Worm (Caenorhabditis elegans): ENCODE data around the gene rpl-38.
A peak's percentile ranks its signal among the peaks of the same experiment; 100 is the strongest.

rpl-38 gene

ce11 chrV:15537923-15538322 is 26.0 kb downstream of the rpl-38 start, which contains the start of gene prde-1:
Gene prde-1, plus strand, starts transcription at chrV:15538244.
- TF ChIP-seq F49E8.2 (tag; optimal IDR thresholded peaks at IDR 0.05; ENCODE audit: borderline replicate concordance) (peak; percentile 50), pqm-1 (tag; optimal IDR thresholded peaks at IDR 0.05) (no peak), snpc-1.2 (GFP tag; IDR thresholded peaks at IDR 0.05) (no peak), duxl-1 (tag; optimal IDR thresholded peaks at IDR 0.05; ENCODE audit: poor library complexity) (no peak), egl-43 (GFP tag; IDR thresholded peaks at IDR 0.05) (no peak), F10B5.3 (tag; optimal IDR thresholded peaks at IDR 0.05) (no peak)

- no peak for TF ChIP-seq lim-7 (GFP tag; IDR thresholded peaks at IDR 0.05)
- TF ChIP-seq set-16 (GFP tag; IDR thresholded peaks at IDR 0.05), result peak; percentile 59
- TF ChIP-seq F49E8.2 (tag; optimal IDR thresholded peaks at IDR 0.05; ENCODE audit: borderline replicate concordance), result no peak
- no peak for TF ChIP-seq daf-16 (GFP tag; optimal IDR thresholded peaks at IDR 0.05)
- TF ChIP-seq daf-16 (tag; optimal IDR thresholded peaks at IDR 0.05), result no peak
- no peak for TF ChIP-seq nhr-111 (GFP tag; optimal IDR thresholded peaks at IDR 0.05)
- TF ChIP-seq egl-43 (GFP tag; IDR thresholded peaks at IDR 0.05), result 0 out of 2 replicates have a peak, but pooled peaks have one; percentile 18
- 0 out of 2 replicates have a peak, but pooled peaks have one; percentile 31 for TF ChIP-seq dmd-8 (GFP tag; IDR thresholded peaks at IDR 0.05)
- no peak for TF ChIP-seq nhr-237 (tag; optimal IDR thresholded peaks at IDR 0.05)
- TF ChIP-seq Y5F2A.4 (GFP tag; optimal IDR thresholded peaks at IDR 0.05), result no peak
- no peak for TF ChIP-seq mes-2 (tag; optimal IDR thresholded peaks at IDR 0.05; ENCODE audit: poor library complexity, severe bottlenecking)
These were observed 31.3 kb downstream of the rpl-38 start for ce11 chrV:15543252-15543651.

ce11 chrV:15544898-15545297 is 32.9 kb downstream of the rpl-38 start, which contains the start of gene glb-14:
Gene glb-14, minus strand, starts transcription at chrV:15544994.
- TF ChIP-seq nhr-102 (tag; optimal IDR thresholded peaks at IDR 0.05), result no peak
- TF ChIP-seq jun-1 (tag; optimal IDR thresholded peaks at IDR 0.05), result no peak
- no peak for TF ChIP-seq rbr-2 (tag; optimal IDR thresholded peaks at IDR 0.05)
- no peak for TF ChIP-seq ctbp-1 (GFP tag; IDR thresholded peaks at IDR 0.05)
- TF ChIP-seq ztf-7 (tag; optimal IDR thresholded peaks at IDR 0.05), result no peak
- no peak for TF ChIP-seq lin-13 (GFP tag; optimal IDR thresholded peaks at IDR 0.05)
- TF ChIP-seq madf-9 (GFP tag; conservative IDR thresholded peaks at IDR 0.05), result no peak
- no peak for TF ChIP-seq vab-7 (GFP tag; IDR thresholded peaks at IDR 0.05)
- TF ChIP-seq lin-1 (GFP tag; IDR thresholded peaks at IDR 0.05), result no peak
- no peak for TF ChIP-seq hif-1 (tag; optimal IDR thresholded peaks at IDR 0.05)
- no peak for TF ChIP-seq pqm-1 (tag; optimal IDR thresholded peaks at IDR 0.05)
- TF ChIP-seq mdt-29 (GFP tag; IDR thresholded peaks at IDR 0.05), result no peak

- peak; percentile 77; the same call in 1 of the 2 replicates for TF ChIP-seq ceh-44 (GFP tag; IDR thresholded peaks at IDR 0.05)
- no peak; the same call in 1 of the 2 replicates for TF ChIP-seq mdt-29 (GFP tag; IDR thresholded peaks at IDR 0.05)
- peak; percentile 53 for TF ChIP-seq gei-8 (GFP tag; optimal IDR thresholded peaks at IDR 0.05)
- peak; percentile 23 for TF ChIP-seq lir-3 (tag; optimal IDR thresholded peaks at IDR 0.05)
- no peak for TF ChIP-seq nhr-77 (tag; optimal IDR thresholded peaks at IDR 0.05)
- peak; percentile 41 for TF ChIP-seq T26A8.4 (GFP tag; IDR thresholded peaks at IDR 0.05)
- TF ChIP-seq madf-9 (GFP tag; conservative IDR thresholded peaks at IDR 0.05), result no peak
- no peak for TF ChIP-seq nhr-28 (tag; optimal IDR thresholded peaks at IDR 0.05)
- peak; percentile 39 for TF ChIP-seq dmd-6 (GFP tag; IDR thresholded peaks at IDR 0.05)
- TF ChIP-seq ZK337.2 (GFP tag; IDR thresholded peaks at IDR 0.05), result 0 out of 2 replicates have a peak, but pooled peaks have one; percentile 29
- TF ChIP-seq tra-1 (GFP tag; IDR thresholded peaks at IDR 0.05), result peak; percentile 56; the same call in 1 of the 2 replicates
- TF ChIP-seq mep-1 (tag; optimal IDR thresholded peaks at IDR 0.05), result no peak
- no peak for TF ChIP-seq zip-11 (GFP tag; IDR thresholded peaks at IDR 0.05)
- peak; percentile 87 for TF ChIP-seq egl-43 (GFP tag; IDR thresholded peaks at IDR 0.05)
- 0 out of 2 replicates have a peak, but pooled peaks have one; percentile 49 for TF ChIP-seq Y105C5A.15 (GFP tag; IDR thresholded peaks at IDR 0.05)
- TF ChIP-seq lin-39 (tag; optimal IDR thresholded peaks at IDR 0.05), result no peak
- no peak for TF ChIP-seq dve-1 (tag; optimal IDR thresholded peaks at IDR 0.05; ENCODE audit: insufficient read depth)
- no peak for TF ChIP-seq aly-2 (tag; optimal IDR thresholded peaks at IDR 0.05)
- no peak for TF ChIP-seq daf-19 (GFP tag; conservative IDR thresholded peaks at IDR 0.05)
- TF ChIP-seq daf-16 (GFP tag; optimal IDR thresholded peaks at IDR 0.05), result peak in 1 of 2 experiments; percentile 41
- no peak for TF ChIP-seq daf-16 (tag; optimal IDR thresholded peaks at IDR 0.05)
- TF ChIP-seq pha-4 (GFP tag; IDR thresholded peaks at IDR 0.05), result peak; percentile 67
- no peak for TF ChIP-seq pha-4 (tag; optimal IDR thresholded peaks at IDR 0.05)
- TF ChIP-seq F44E2.7 (GFP tag; IDR thresholded peaks at IDR 0.05), result peak; percentile 45; the same call in 1 of the 2 replicates
- TF ChIP-seq nhr-111 (GFP tag; optimal IDR thresholded peaks at IDR 0.05), result peak; percentile 28
These were observed 35.8 kb downstream of the rpl-38 start for ce11 chrV:15547727-15548126.

All from whole organism, L4 larva.